Worm (Caenorhabditis elegans) whole organism, L2 larva: ENCODE measurements around the gene C46A5.6.

Source experiments
- C34F6.9 ChIP-seq: fragments of 150-350 bp; optimal IDR thresholded peaks from 2 replicates; lab custom pipeline; 2014; ENCODE audit warnings: missing biosample characterization, missing genetic modification characterization
- F13H6.1 ChIP-seq: sonication (generic microtip); optimal IDR thresholded peaks from 2 replicates; lab custom pipeline; 2016; ENCODE audit warnings: missing genetic modification characterization, missing compliant biosample characterization
- Y55F3AM.14 ChIP-seq: fragments of 200-800 bp; sonication (Bioruptor generic); optimal IDR thresholded peaks from 2 replicates; lab custom pipeline; 2018; ENCODE audit warnings: mild to moderate bottlenecking, missing genetic modification characterization, missing compliant biosample characterization
- aly-2 ChIP-seq: fragments of 150-350 bp; optimal IDR thresholded peaks from 2 replicates; lab custom pipeline; 2014; ENCODE audit warnings: missing biosample characterization, missing genetic modification characterization
- ama-1 ChIP-seq: fragments of 150-350 bp; optimal IDR thresholded peaks from 2 replicates; lab custom pipeline; 2018; ENCODE audit warnings: inconsistent platforms
- ceh-16 ChIP-seq: fragments of 150-350 bp; optimal IDR thresholded peaks from 2 replicates; lab custom pipeline; 2014; ENCODE audit warnings: missing biosample characterization, missing genetic modification characterization
- ceh-82 ChIP-seq: fragments of 150-350 bp; optimal IDR thresholded peaks from 2 replicates; lab custom pipeline; 2014; ENCODE audit warnings: missing biosample characterization, missing genetic modification characterization
- dmd-4 ChIP-seq: sonication (generic microtip); optimal IDR thresholded peaks from 2 replicates; lab custom pipeline; 2017; ENCODE audit warnings: missing biosample characterization, missing genetic modification characterization
- egl-27 ChIP-seq: sonication (generic microtip); optimal IDR thresholded peaks from 3 replicates; lab custom pipeline; 2017; ENCODE audit warnings: missing biosample characterization, missing genetic modification reagents, missing genetic modification characterization
- elt-1 ChIP-seq: fragments of 150-350 bp; optimal IDR thresholded peaks from 2 replicates; lab custom pipeline; 2014; ENCODE audit warnings: missing biosample characterization, missing genetic modification characterization
- elt-3 ChIP-seq: sonication (generic microtip); optimal IDR thresholded peaks from 2 replicates; lab custom pipeline; 2017; ENCODE audit warnings: missing biosample characterization, missing genetic modification characterization
- fos-1 ChIP-seq: fragments of 150-350 bp; optimal IDR thresholded peaks from 2 replicates; lab custom pipeline; 2014; ENCODE audit warnings: missing biosample characterization, missing genetic modification characterization
- gmeb-1 ChIP-seq: fragments of 150-350 bp; optimal IDR thresholded peaks from 2 replicates; lab custom pipeline; 2014; ENCODE audit warnings: missing biosample characterization, missing genetic modification characterization
- lin-11 ChIP-seq: fragments of 150-350 bp; sonication (generic microtip); optimal IDR thresholded peaks from 2 replicates; lab custom pipeline; 2014; ENCODE audit warnings: missing biosample characterization, missing genetic modification characterization, inconsistent platforms, mixed read lengths
- lin-13 ChIP-seq: fragments of 150-350 bp; optimal IDR thresholded peaks from 2 replicates; lab custom pipeline; 2014; ENCODE audit warnings: missing biosample characterization, missing genetic modification reagents, missing genetic modification characterization
- lsy-2 ChIP-seq, 2 experiments: fragments of 150-350 bp in 1 of 2; sonication (generic microtip) in 1 of 2; optimal IDR thresholded peaks; 2 replicates each; lab custom pipeline; 2014 to 2017; ENCODE audit warnings: missing biosample characterization in 2 of 2, missing genetic modification characterization in 2 of 2
- mab-5 ChIP-seq: fragments of 150-350 bp; optimal IDR thresholded peaks from 2 replicates; lab custom pipeline; 2014; ENCODE audit warnings: missing biosample characterization, missing genetic modification characterization
- mbf-1 ChIP-seq: sonication (generic microtip); optimal IDR thresholded peaks from 2 replicates; lab custom pipeline; 2017; ENCODE audit warnings: missing biosample characterization, missing genetic modification characterization
- mdl-1 ChIP-seq, 2 experiments: fragments of 150-350 bp in 1 of 2; sonication (generic microtip) in 1 of 2; optimal IDR thresholded peaks; 2 replicates each; lab custom pipeline; 2017; ENCODE audit warnings: missing biosample characterization in 2 of 2, missing genetic modification characterization in 2 of 2
- nhr-10 ChIP-seq: sonication (generic microtip); optimal IDR thresholded peaks from 2 replicates; lab custom pipeline; 2017; ENCODE audit warnings: missing biosample characterization, missing genetic modification characterization
- nhr-21 ChIP-seq: fragments of 150-350 bp; optimal IDR thresholded peaks from 2 replicates; lab custom pipeline; 2014; ENCODE audit warnings: missing biosample characterization, missing genetic modification characterization
- nhr-23 ChIP-seq: fragments of 150-350 bp; optimal IDR thresholded peaks from 2 replicates; lab custom pipeline; 2014; ENCODE audit warnings: missing biosample characterization, missing genetic modification reagents, missing genetic modification characterization
- nhr-237 ChIP-seq: fragments of 150-350 bp; optimal IDR thresholded peaks from 2 replicates; lab custom pipeline; 2014; ENCODE audit warnings: missing biosample characterization, missing genetic modification characterization
- nhr-25 ChIP-seq: fragments of 150-350 bp; sonication (generic microtip); optimal IDR thresholded peaks from 3 replicates; lab custom pipeline; 2014; ENCODE audit warnings: missing biosample characterization, missing genetic modification characterization
- nhr-6 ChIP-seq: fragments of 150-350 bp; optimal IDR thresholded peaks from 2 replicates; lab custom pipeline; 2014; ENCODE audit warnings: missing biosample characterization, missing genetic modification characterization
- nhr-77 ChIP-seq: fragments of 150-350 bp; optimal IDR thresholded peaks from 2 replicates; lab custom pipeline; 2014; ENCODE audit warnings: missing biosample characterization, missing genetic modification characterization
- peb-1 ChIP-seq: fragments of 150-350 bp; optimal IDR thresholded peaks from 2 replicates; lab custom pipeline; 2014; ENCODE audit warnings: missing biosample characterization, missing genetic modification characterization
- sem-4 ChIP-seq: fragments of 150-350 bp; optimal IDR thresholded peaks from 2 replicates; lab custom pipeline; 2014; ENCODE audit warnings: missing biosample characterization, missing genetic modification reagents, missing genetic modification characterization
- sma-3 ChIP-seq: sonication (generic microtip); optimal IDR thresholded peaks from 2 replicates; lab custom pipeline; 2016; ENCODE audit warnings: missing genetic modification reagents, missing genetic modification characterization, missing compliant biosample characterization
- sma-9 ChIP-seq, 2 experiments: fragments of 150-350 bp in 1 of 2; sonication (generic microtip) in 1 of 2; optimal IDR thresholded peaks; 2 replicates each; lab custom pipeline; 2014 to 2016; ENCODE audit warnings: missing genetic modification characterization in 2 of 2, mild to moderate bottlenecking in 1 of 2, missing biosample characterization in 1 of 2, missing compliant biosample characterization in 1 of 2, missing genetic modification reagents in 1 of 2, moderate library complexity in 1 of 2
- snpc-4 ChIP-seq: fragments of 150-350 bp; optimal IDR thresholded peaks from 2 replicates; lab custom pipeline; 2014; ENCODE audit warnings: missing biosample characterization, missing genetic modification characterization
- unc-55 ChIP-seq: fragments of 150-350 bp; sonication (generic microtip); optimal IDR thresholded peaks from 3 replicates; lab custom pipeline; 2014; ENCODE audit warnings: missing biosample characterization, missing genetic modification reagents, missing genetic modification characterization
- unc-62 ChIP-seq: fragments of 150-350 bp; optimal IDR thresholded peaks from 2 replicates; lab custom pipeline; 2014; ENCODE audit warnings: missing biosample characterization, missing genetic modification reagents, missing genetic modification characterization
- ztf-11 ChIP-seq: sonication (generic microtip); optimal IDR thresholded peaks from 2 replicates; lab custom pipeline; 2017; ENCODE audit warnings: missing biosample characterization, missing genetic modification characterization
- ztf-4 ChIP-seq: fragments of 150-350 bp; optimal IDR thresholded peaks from 2 replicates; lab custom pipeline; 2014; ENCODE audit warnings: missing biosample characterization, missing genetic modification characterization

Gene C46A5.6

DNA sequence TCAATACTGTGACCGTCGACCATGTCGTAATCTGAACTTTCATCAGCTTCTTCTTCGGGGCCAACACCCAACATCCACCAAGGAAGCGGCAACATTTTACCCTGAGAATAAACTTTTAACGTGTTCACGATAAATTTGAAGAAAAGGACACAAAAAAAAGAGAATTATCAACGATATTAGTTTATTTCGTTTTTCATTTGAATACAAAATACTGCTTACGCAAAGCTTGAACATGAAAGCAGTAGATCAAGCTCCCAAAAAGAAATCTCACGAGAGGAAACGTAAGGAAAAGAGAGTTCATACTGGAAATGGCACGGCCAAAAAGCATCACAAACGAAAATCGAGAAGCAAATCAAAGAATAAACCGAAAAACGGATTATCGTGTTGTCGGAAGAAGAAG, at the start of gene C46A5.6, which contains the start of gene C46A5.1:
C46A5.6 (minus strand) TSS at position 101 of the 400 bp plus-strand sequence.
C46A5.1 (plus strand) TSS at position 184 of the 400 bp plus-strand sequence.
- no peak for TF ChIP-seq ztf-11 (tag; lab: Kevin White, UChicago)

DNA sequence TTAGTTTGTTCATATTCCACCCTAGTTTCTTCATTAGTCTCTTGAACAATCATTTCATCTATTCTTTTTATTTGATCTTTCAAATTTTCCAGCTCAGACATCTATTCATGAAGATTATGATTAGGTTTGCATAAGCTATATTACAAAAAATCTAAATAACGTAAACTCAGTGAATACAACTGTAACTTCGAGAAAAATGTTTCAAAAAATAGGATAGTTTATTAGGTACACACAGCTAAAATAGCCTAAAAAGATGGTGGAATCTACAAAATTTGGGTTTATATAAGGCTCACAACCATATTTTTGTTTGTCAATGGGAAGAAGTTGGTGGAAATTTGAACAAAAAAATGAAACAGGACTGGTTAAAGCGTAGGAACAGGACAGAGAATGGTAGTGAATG, 49.1 kb upstream of the C46A5.6 start, which contains the start of gene zgpa-1:
zgpa-1 (minus strand) TSS at position 101 of the 400 bp plus-strand sequence.
- no peak for TF ChIP-seq unc-55
- no peak for TF ChIP-seq sem-4 (tag; lab: Kevin White, UChicago)
- TF ChIP-seq Y55F3AM.14 (GFP tag; lab: Kevin White, UChicago), result no peak
- no peak for TF ChIP-seq ceh-82 (tag; lab: Kevin White, UChicago)
- TF ChIP-seq, all 48 proteins: peak for 0

DNA sequence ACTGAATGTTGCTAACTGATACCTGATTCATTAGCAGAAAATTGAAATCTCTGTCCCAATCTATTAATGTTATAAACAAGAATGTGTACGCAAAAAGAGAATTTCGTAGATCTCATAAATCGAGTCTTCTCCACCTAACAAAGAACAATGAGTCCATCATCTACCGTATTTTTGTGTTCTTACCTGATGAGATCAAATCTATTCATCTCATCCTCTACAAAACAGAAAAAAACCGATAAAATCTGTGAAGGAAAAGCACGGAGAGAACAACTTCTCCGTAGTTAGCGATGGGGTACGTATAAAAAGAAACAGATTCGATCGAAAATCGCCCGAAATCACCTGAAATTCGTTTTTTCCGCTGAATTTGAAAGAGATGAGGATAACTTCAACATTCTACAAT, 44.9 kb upstream of the C46A5.6 start, which contains the start of gene C33H5.1:
C33H5.1 (plus strand) TSS at position 330 of the 400 bp plus-strand sequence.
- TF ChIP-seq gmeb-1 (tag; lab: Kevin White, UChicago) (no peak), elt-1 (peak; percentile 59)

DNA sequence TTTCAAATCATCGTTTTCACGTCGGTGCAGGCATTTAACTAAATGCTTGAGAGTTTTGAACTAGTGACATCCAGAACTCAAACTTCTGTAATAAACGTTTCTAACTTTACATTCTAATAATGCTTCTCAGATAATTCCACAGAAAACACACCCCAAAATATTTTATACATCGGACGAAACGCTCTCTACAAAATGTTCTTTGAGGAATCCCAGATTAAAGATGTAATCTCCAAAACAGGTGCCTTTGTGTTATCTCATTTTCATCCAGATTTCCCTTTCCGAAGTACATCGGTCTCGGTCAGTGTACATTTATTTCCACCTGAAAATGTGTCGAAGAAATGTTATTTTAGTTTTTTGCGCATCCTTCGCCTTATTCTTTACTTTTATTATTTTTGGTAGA, 41.1 kb upstream of the C46A5.6 start, which contains the start of gene C33H5.2:
C33H5.2 (plus strand) TSS at position 301 of the 400 bp plus-strand sequence.
- TF ChIP-seq snpc-4 (tag; lab: Kevin White, UChicago), result no peak
- TF ChIP-seq mab-5 (tag; lab: Kevin White, UChicago), result no peak
- no peak for TF ChIP-seq elt-1
- no peak for TF ChIP-seq sem-4 (tag; lab: Kevin White, UChicago)
- no peak for TF ChIP-seq lin-11 (tag; lab: Kevin White, UChicago)
- TF ChIP-seq sma-9 (GFP tag; optimal IDR thresholded peaks at IDR 0.05; lab: Kevin White, UChicago), result no peak
- TF ChIP-seq sma-9 (tag; optimal IDR thresholded peaks at IDR 0.05; lab: Kevin White, UChicago), result no peak
- no peak for TF ChIP-seq lsy-2 (tag; optimal IDR thresholded peaks at IDR 0.05; lab: Kevin White, UChicago)
- no peak for TF ChIP-seq lin-13 (GFP tag; lab: Kevin White, UChicago)
- TF ChIP-seq nhr-10, result no peak
- TF ChIP-seq dmd-4, result no peak
- no peak for TF ChIP-seq unc-62 (GFP tag; lab: Kevin White, UChicago)
- TF ChIP-seq nhr-77 (tag; lab: Kevin White, UChicago), result no peak
- TF ChIP-seq peb-1 (tag; lab: Kevin White, UChicago), result no peak

DNA sequence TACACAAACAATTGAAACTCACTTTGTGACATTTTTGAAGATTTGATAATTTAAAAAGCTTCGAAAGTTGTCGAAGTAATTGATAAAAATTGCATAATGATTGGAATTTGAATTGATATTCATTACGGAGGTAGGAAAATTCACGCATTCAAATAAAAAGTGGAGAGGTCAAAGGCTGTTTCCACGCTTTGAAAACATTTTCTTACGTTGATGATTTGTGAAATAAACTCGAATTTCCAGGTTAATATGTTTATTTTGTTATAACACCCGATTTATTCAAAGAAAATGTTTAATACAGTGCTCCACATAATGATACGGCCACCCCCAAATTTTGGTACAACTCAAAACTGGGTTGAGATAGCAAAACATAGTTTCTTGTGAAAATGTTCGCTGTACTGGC, 39.6 kb upstream of the C46A5.6 start, which contains the start of gene C33H5.16:
C33H5.16 (minus strand) TSS at position 101 of the 400 bp plus-strand sequence.
- TF ChIP-seq mdl-1 (tag; optimal IDR thresholded peaks at IDR 0.05; lab: Kevin White, UChicago) (no peak), peb-1 (tag; lab: Kevin White, UChicago) (no peak), unc-55 (no peak)

DNA sequence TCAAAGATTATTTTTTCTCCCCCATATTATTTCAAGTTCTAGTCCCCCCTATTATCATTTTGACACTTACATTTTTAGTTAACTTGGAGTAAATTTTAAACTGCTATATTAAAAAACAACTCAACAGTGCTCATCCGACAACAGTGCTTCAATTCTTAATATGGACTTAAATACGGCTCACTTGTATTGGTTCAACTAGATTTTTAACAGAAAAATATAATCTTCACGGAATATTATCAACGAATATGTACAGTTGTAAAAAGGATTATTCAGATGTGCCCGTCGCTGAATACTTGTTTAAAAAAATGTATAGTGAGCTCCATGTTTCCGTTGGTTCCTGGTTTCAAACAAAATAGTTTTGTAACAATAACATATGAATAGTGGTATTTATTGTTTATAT, 36.7 kb upstream of the C46A5.6 start:
- TF ChIP-seq fos-1 (tag; lab: Kevin White, UChicago) (no peak), unc-62 (GFP tag; lab: Kevin White, UChicago) (no peak), ztf-4 (tag; lab: Kevin White, UChicago) (no peak), ama-1 (lab: Kevin White, UChicago) (no peak), elt-3 (tag; lab: Kevin White, UChicago) (no peak), nhr-237 (no peak), ztf-11 (tag; lab: Kevin White, UChicago) (no peak), C34F6.9 (tag; lab: Kevin White, UChicago) (no peak)

DNA sequence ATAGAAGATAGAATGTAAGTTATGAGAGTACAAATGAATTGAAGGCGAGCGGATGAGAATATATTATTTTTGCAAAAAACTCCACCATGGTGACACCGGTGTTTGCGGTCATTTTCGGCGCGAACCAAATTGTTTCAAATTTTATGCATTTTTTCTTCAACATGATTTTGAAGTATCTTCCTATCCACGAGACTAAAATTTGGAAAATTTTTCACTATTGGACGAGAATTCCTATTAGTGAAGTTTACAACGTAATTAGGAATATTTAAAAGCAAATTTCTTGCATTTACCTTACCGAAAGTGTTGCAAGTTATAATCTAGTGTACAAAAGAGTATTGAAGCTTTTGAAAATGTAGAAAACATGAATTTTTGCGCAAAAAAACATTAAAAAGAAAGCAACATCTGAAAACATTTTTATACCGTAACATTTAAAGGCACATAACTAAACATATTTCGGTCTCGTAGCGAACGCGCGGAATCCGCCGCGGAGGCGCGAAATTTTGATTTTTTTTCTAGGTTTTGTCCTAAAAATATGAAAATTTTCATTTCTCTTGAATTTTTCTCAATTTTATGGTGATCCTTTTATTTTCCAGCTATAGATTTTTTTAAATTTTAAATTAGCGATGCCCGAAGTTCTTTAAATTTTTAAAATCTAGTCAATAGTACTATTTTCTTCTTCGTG, 32.9 kb upstream of the C46A5.6 start, which contains the start of gene sgo-1:
sgo-1 (minus strand) TSS at position 51 of the 682 bp plus-strand sequence.
- TF ChIP-seq nhr-25 (tag; lab: Kevin White, UChicago) (no peak), sma-3 (no peak), elt-3 (tag; lab: Kevin White, UChicago) (no peak), elt-1 (no peak), nhr-23 (no peak), nhr-21 (tag; lab: Kevin White, UChicago) (no peak), lin-13 (GFP tag; lab: Kevin White, UChicago) (no peak), fos-1 (tag; lab: Kevin White, UChicago) (no peak), nhr-6 (tag; lab: Kevin White, UChicago) (no peak), mbf-1 (tag; lab: Kevin White, UChicago) (no peak), dmd-4 (no peak), egl-27 (tag; lab: Kevin White, UChicago) (no peak), F13H6.1 (tag; lab: Kevin White, UChicago) (no peak), ceh-16 (tag; lab: Kevin White, UChicago) (no peak), aly-2 (tag; lab: Kevin White, UChicago) (no peak)
- TF ChIP-seq, all 48 proteins: peak for 0
